Worm (Caenorhabditis elegans) whole organism, young adult: ENCODE results near the gene W05B10.4.
A peak's percentile ranks its signal among the peaks of the same experiment; 100 is the strongest.

Source experiments
- C17E4.6 ChIP-seq: fragments of 200-800 bp; sonication (Bioruptor generic); IDR thresholded peaks from 2 replicates; pipeline ENCODE4 v1.3.6; 2022; ENCODE audit warnings: missing genetic modification reagents, missing genetic modification characterization, missing compliant biosample characterization
- F22D6.2 ChIP-seq: sonication (generic microtip); optimal IDR thresholded peaks from 2 replicates; lab custom pipeline; 2016; ENCODE audit warnings: mild to moderate bottlenecking, missing genetic modification characterization, missing compliant biosample characterization
- F57C9.4 ChIP-seq: sonication (generic microtip); optimal IDR thresholded peaks from 2 replicates; lab custom pipeline; 2017; ENCODE audit warnings: mild to moderate bottlenecking, missing genetic modification characterization, missing compliant biosample characterization
- T26A5.8 ChIP-seq: sonication (generic microtip); optimal IDR thresholded peaks from 2 replicates; lab custom pipeline; 2016; ENCODE audit warnings: missing genetic modification characterization, missing compliant biosample characterization
- Y53G8AR.9 ChIP-seq: fragments of 200-800 bp; sonication (Bioruptor generic); conservative IDR thresholded peaks from 2 replicates; pipeline ENCODE4 v1.3.6; 2022; ENCODE audit warnings: missing genetic modification reagents, missing genetic modification characterization, missing compliant biosample characterization
- Y56A3A.18 ChIP-seq: fragments of 200-800 bp; sonication (Bioruptor generic); IDR thresholded peaks from 2 replicates; pipeline ENCODE4 v1.3.6; 2022; ENCODE audit warnings: missing genetic modification reagents, missing genetic modification characterization, missing compliant biosample characterization
- ama-1 ChIP-seq, 3 experiments: fragments of 150-350 bp in 1 of 3; sonication (generic microtip) in 2 of 3; optimal IDR thresholded peaks; 2 replicates each; lab custom pipeline; 2014 to 2018; ENCODE audit warnings: missing biosample characterization in 2 of 3, missing genetic modification characterization in 2 of 3, missing genetic modification reagents in 2 of 3
- attf-3 ChIP-seq: fragments of 200-800 bp; sonication (Bioruptor generic); conservative IDR thresholded peaks from 2 replicates; pipeline ENCODE4 v1.3.6; 2022; ENCODE audit warnings: missing genetic modification reagents, missing genetic modification characterization, missing compliant biosample characterization
- bed-1 ChIP-seq: fragments of 200-800 bp; sonication (Bioruptor generic); IDR thresholded peaks from 2 replicates; pipeline ENCODE4 v1.3.6; 2022; ENCODE audit warnings: missing genetic modification reagents, missing genetic modification characterization, missing compliant biosample characterization
- ceh-27 ChIP-seq: fragments of 200-800 bp; sonication (Bioruptor generic); optimal IDR thresholded peaks from 2 replicates; lab custom pipeline; 2018; ENCODE audit warnings: mild to moderate bottlenecking, missing genetic modification characterization, moderate library complexity, missing compliant biosample characterization
- dpl-1 ChIP-seq: fragments of 150-350 bp; optimal IDR thresholded peaks from 2 replicates; lab custom pipeline; 2014; ENCODE audit warnings: missing biosample characterization, missing genetic modification reagents, missing genetic modification characterization
- efl-1 ChIP-seq: fragments of 150-350 bp; optimal IDR thresholded peaks from 2 replicates; lab custom pipeline; 2014; ENCODE audit warnings: missing biosample characterization, missing genetic modification reagents, missing genetic modification characterization
- egl-44 ChIP-seq: fragments of 200-800 bp; sonication (Bioruptor generic); IDR thresholded peaks from 2 replicates; pipeline ENCODE4 v1.3.6; 2022; ENCODE audit warnings: missing genetic modification reagents, missing genetic modification characterization, missing compliant biosample characterization
- ekl-4 ChIP-seq: fragments of 200-800 bp; sonication (Bioruptor generic); IDR thresholded peaks from 2 replicates; pipeline ENCODE4 v1.3.6; 2022; ENCODE audit warnings: missing genetic modification reagents, missing genetic modification characterization, missing compliant biosample characterization
- ets-4 ChIP-seq: fragments of 200-800 bp; sonication (Bioruptor generic); optimal IDR thresholded peaks from 2 replicates; lab custom pipeline; 2018; ENCODE audit warnings: mild to moderate bottlenecking, missing genetic modification characterization, missing compliant biosample characterization
- gei-17 ChIP-seq: fragments of 200-800 bp; sonication (Bioruptor generic); optimal IDR thresholded peaks from 2 replicates; lab custom pipeline; 2018; ENCODE audit warnings: mild to moderate bottlenecking, missing genetic modification characterization, missing compliant biosample characterization
- hlh-26 ChIP-seq: fragments of 200-800 bp; sonication (Bioruptor generic); conservative IDR thresholded peaks from 2 replicates; pipeline ENCODE4 v1.3.6; 2022; ENCODE audit warnings: missing genetic modification reagents, missing genetic modification characterization, missing compliant biosample characterization
- let-526 ChIP-seq: fragments of 200-800 bp; sonication (Bioruptor generic); IDR thresholded peaks from 2 replicates; pipeline ENCODE4 v1.3.6; 2022; ENCODE audit warnings: missing genetic modification reagents, missing genetic modification characterization, missing compliant biosample characterization
- lin-54 ChIP-seq: fragments of 200-800 bp; sonication (Bioruptor generic); optimal IDR thresholded peaks from 2 replicates; lab custom pipeline; 2018; ENCODE audit warnings: mild to moderate bottlenecking, missing genetic modification characterization, missing compliant biosample characterization
- lir-1 ChIP-seq: fragments of 200-800 bp; sonication (Bioruptor generic); conservative IDR thresholded peaks from 2 replicates; pipeline ENCODE4 v1.3.6; 2022; ENCODE audit warnings: missing genetic modification reagents, missing genetic modification characterization, missing compliant biosample characterization
- lsl-1 ChIP-seq: fragments of 200-800 bp; sonication (Bioruptor generic); optimal IDR thresholded peaks from 2 replicates; lab custom pipeline; 2018; ENCODE audit warnings: mild to moderate bottlenecking, missing genetic modification characterization, moderate library complexity, missing compliant biosample characterization
- madf-3 ChIP-seq: fragments of 200-800 bp; sonication (Bioruptor generic); IDR thresholded peaks from 2 replicates; pipeline ENCODE4 v1.3.6; 2022; ENCODE audit warnings: missing genetic modification reagents, missing genetic modification characterization, missing compliant biosample characterization
- mcd-1 ChIP-seq: fragments of 200-800 bp; sonication (Bioruptor generic); IDR thresholded peaks from 2 replicates; pipeline ENCODE4 v1.3.6; 2022; ENCODE audit warnings: missing genetic modification reagents, missing genetic modification characterization, missing compliant biosample characterization
- nhr-120 ChIP-seq: fragments of 200-800 bp; sonication (Bioruptor generic); IDR thresholded peaks from 2 replicates; pipeline ENCODE4 v1.3.6; 2022; ENCODE audit warnings: missing genetic modification characterization, missing compliant biosample characterization
- sea-2 ChIP-seq: fragments of 200-800 bp; sonication (Bioruptor generic); IDR thresholded peaks from 2 replicates; pipeline ENCODE4 v1.3.6; 2022; ENCODE audit warnings: missing genetic modification characterization, missing compliant biosample characterization
- snpc-1.1 ChIP-seq: sonication (generic microtip); optimal IDR thresholded peaks from 2 replicates; lab custom pipeline; 2017; ENCODE audit warnings: missing genetic modification characterization, mild to moderate bottlenecking, missing compliant biosample characterization, antibody characterized with exemption, moderate library complexity, missing genotype, missing genetic modification reagents; ENCODE audit not compliant: insufficient read depth
- tbp1 ChIP-seq: fragments of 200-800 bp; sonication (Bioruptor generic); optimal IDR thresholded peaks from 2 replicates; lab custom pipeline; 2018; ENCODE audit warnings: mild to moderate bottlenecking, missing genetic modification characterization, missing compliant biosample characterization
- tlf-1 ChIP-seq: fragments of 200-800 bp; sonication (Bioruptor generic); optimal IDR thresholded peaks from 2 replicates; lab custom pipeline; 2018; ENCODE audit warnings: mild to moderate bottlenecking, missing genetic modification characterization, missing compliant biosample characterization
- xnd-1 ChIP-seq: sonication (generic microtip); optimal IDR thresholded peaks from 2 replicates; lab custom pipeline; 2016; ENCODE audit warnings: missing genotype, missing genetic modification reagents, missing genetic modification characterization, missing compliant biosample characterization
- zim-3 ChIP-seq: sonication (generic microtip); optimal IDR thresholded peaks from 2 replicates; lab custom pipeline; 2017; ENCODE audit warnings: mild to moderate bottlenecking, missing genetic modification characterization, moderate library complexity, missing compliant biosample characterization
- ztf-18 ChIP-seq: sonication (generic microtip); optimal IDR thresholded peaks from 2 replicates; lab custom pipeline; 2016; ENCODE audit warnings: missing genotype, mild to moderate bottlenecking, missing genetic modification characterization, missing compliant biosample characterization

W05B10.4 gene

DNA sequence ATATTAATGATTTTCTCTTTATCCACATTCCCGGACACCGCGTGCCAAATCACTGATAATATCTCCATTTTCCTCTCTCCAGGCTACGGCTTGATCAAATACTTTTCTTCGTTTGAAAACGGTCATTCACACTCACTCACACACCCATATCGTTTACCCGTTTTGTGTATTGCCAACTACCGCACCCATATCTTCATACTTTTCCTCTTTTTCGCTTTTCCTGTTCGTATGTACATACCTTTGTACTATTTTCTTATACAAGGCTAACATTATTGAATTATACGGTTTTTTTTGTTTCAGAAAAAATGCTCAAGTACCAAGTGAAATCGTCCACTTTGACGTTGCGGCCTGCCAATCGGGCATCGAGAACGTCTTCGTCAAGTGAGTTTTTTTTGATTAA lies at the start of gene W05B10.4:
W05B10.4 (plus strand) TSS at position 301 of the 400 bp plus-strand sequence.
- TF ChIP-seq lsl-1 (GFP tag; lab: Kevin White, UChicago) (no peak), T26A5.8 (no peak), zim-3 (tag; lab: Kevin White, UChicago) (no peak), hlh-26 (GFP tag; lab: Robert Waterston, UW) (no peak), ceh-27 (GFP tag; lab: Kevin White, UChicago) (peak; percentile 10)

DNA sequence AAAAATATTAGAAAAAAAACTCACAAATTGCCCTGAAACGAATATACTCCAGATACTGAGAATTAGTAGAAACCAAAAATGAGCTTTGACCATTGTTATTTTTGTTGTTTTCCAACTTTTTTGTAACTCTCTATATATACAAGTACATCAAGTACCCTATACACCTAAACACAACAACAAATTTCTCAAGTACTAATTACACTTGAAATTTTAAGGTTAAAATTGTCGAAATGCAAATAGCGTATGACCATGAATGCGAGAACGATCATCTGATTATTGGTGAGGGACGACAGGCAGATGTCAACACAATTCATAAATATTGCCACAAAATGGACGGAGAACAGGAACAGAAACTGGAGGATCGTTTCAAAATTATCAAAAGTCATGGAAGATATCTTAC lies 43.7 kb upstream of the W05B10.4 start, which contains the start of gene F56H9.9:
F56H9.9 (minus strand) TSS at position 101 of the 400 bp plus-strand sequence.
- TF ChIP-seq sea-2 (no peak), tlf-1 (GFP tag; lab: Kevin White, UChicago) (no peak), ceh-27 (GFP tag; lab: Kevin White, UChicago) (peak; percentile 8), ama-1 (optimal IDR thresholded peaks at IDR 0.05; lab: Kevin White, UChicago) (no peak), ama-1 (GFP tag; optimal IDR thresholded peaks at IDR 0.05; lab: Kevin White, UChicago) (no peak), ztf-18 (tag; lab: Kevin White, UChicago) (no peak), egl-44 (GFP tag; lab: Robert Waterston, UW) (no peak), bed-1 (GFP tag; lab: Robert Waterston, UW) (no peak), lin-54 (no peak)
- TF ChIP-seq, all 124 proteins: peak for 1

DNA sequence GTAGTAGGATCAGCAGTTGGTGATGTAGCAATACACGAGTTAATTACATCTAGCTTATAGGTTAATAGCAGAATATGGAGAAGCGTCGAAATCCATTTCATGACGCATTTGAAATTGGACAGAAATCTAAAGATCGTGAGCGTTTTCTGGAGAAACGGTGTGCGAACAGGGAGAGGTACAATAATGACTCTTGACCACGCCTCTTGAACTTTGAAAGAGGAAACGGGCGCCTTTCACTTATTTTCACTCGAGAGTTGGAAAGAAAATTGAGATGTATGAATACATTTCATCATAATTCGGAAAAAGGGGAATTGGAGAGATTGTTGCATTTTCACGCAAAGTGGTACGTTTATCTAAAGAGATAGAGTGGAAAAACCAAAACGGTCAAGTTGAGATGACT lies 38.3 kb upstream of the W05B10.4 start, which contains the start of gene F56H9.6:
F56H9.6 (minus strand) TSS at position 101 of the 400 bp plus-strand sequence.
- TF ChIP-seq ets-4: no peak
- 0 out of 2 replicates have a peak, but pooled peaks have one; percentile 12 for TF ChIP-seq nhr-120 (GFP tag; lab: Robert Waterston, UW)

DNA sequence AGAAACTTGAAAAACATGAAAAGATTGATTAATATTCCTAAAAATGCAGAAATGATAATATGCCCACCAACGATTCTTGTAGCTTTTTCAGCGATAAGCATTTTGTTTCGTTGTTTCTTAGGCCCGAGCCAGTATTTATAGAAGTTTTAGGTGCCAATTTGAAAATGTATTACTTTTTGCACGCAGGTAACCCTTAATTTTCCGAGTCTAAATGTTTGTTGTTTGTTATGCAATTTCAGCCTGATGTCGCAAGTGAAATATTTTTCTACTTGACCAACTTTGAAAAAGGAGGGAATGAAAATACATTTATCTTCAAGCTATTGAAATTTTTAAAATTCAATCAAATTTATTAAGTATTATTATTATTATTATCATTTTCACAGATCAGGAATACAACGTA lies 36.0 kb upstream of the W05B10.4 start, which contains the start of gene srx-113:
srx-113 (minus strand) TSS at position 101 of the 400 bp plus-strand sequence.
- TF ChIP-seq F57C9.4 (no peak), attf-3 (GFP tag; lab: Robert Waterston, UW) (no peak), efl-1 (no peak)

DNA sequence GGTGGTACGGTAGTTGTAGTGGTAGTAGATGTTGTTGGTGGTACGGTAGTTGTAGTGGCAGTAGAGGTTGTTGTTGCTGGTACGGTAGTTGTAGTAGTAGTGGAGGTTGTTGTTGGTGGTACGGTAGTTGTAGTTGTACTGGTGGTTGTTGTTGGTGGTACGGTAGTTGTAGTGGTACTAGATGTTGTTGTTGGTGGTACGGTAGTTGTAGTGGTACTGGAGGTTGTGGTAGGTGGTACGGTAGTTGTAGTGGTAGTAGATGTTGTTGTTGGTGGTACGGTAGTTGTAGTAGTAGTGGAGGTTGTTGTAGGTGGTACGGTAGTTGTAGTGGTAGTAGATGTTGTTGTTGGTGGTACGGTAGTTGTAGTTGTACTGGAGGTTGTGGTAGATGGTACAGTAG lies 35.0 kb upstream of the W05B10.4 start:
- TF ChIP-seq snpc-1.1 (tag; lab: Kevin White, UChicago) (no peak), bed-1 (GFP tag; lab: Robert Waterston, UW) (0 out of 2 replicates have a peak, but pooled peaks have one; percentile 16)
- TF ChIP-seq, all 124 proteins: peak for 1

DNA sequence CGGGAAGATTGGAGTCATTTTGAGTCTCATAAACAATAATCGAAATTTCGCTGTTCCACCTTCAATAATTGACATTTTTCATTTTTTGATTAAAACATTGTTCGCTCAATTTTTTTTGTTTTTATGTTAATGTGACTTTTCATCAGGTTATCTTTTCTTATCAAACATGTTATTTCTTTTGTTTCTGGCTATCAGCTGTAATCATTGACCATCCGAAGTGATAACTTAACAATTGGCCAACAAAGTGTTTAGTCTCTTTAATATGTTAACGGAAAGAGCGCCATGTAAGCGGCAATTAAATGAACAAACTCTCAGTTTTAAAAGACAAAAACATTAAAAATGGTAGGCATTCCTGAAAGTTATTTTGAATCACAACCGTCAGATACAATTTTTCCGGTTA lies 34.0 kb upstream of the W05B10.4 start:
- TF ChIP-seq xnd-1: no peak
- no peak for TF ChIP-seq Y53G8AR.9 (GFP tag; lab: Robert Waterston, UW)
- no peak for TF ChIP-seq Y56A3A.18
- no peak for TF ChIP-seq madf-3 (GFP tag; lab: Robert Waterston, UW)
- TF ChIP-seq mcd-1: no peak
- TF ChIP-seq let-526 (GFP tag; lab: Robert Waterston, UW): no peak
- no peak for TF ChIP-seq dpl-1 (GFP tag; lab: Kevin White, UChicago)
- TF ChIP-seq, all 124 proteins: peak for 0

DNA sequence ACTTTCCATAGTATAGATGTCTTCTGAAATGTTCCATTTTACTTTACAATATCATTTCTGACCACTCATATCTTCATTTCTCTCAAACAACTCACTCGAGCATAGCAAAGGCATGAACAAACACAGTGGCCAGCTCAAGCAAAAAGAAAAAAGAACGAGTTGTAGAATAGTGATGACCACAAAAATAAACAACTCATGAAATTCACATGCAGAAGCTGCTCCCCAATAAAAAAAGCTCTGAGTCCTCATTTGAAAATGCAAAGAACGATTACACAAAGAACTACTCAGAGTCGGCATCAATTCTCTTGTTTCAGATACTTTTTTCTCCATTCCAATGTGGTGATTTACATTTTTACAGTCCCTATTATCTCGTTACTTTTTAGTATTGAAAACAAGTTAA lies 33.3 kb upstream of the W05B10.4 start:
- TF ChIP-seq lir-1 (GFP tag; lab: Robert Waterston, UW) (no peak), F22D6.2 (tag; lab: Kevin White, UChicago) (no peak), C17E4.6 (GFP tag; lab: Robert Waterston, UW) (no peak), tbp1 (GFP tag; lab: Kevin White, UChicago) (no peak), gei-17 (GFP tag; lab: Kevin White, UChicago) (no peak), ekl-4 (GFP tag; lab: Robert Waterston, UW) (no peak), ets-4 (no peak)
